Worm (Caenorhabditis elegans): ENCODE measurements around the gene pigt-1.
A peak's percentile ranks its signal among the peaks of the same experiment; 100 is the strongest.

pigt-1 gene

ce11 chrV:10953471-10954155 is 5.0 kb downstream of the pigt-1 start (continued):
- no peak for TF ChIP-seq mxl-1 (tag; optimal IDR thresholded peaks at IDR 0.05)
- TF ChIP-seq lin-35 (GFP tag; optimal IDR thresholded peaks at IDR 0.05), result peak in 1 of 3 experiments; percentile 65
- TF ChIP-seq xnd-1 (tag; optimal IDR thresholded peaks at IDR 0.05), result no peak
- TF ChIP-seq bed-2 (GFP tag; IDR thresholded peaks at IDR 0.05), result no peak
- no peak for TF ChIP-seq K12H6.12 (tag; optimal IDR thresholded peaks at IDR 0.05)
- no peak for TF ChIP-seq chd-7 (tag; optimal IDR thresholded peaks at IDR 0.05)
- TF ChIP-seq lag-1 (GFP tag; IDR thresholded peaks at IDR 0.05), result no peak
- no peak for TF ChIP-seq unc-130 (GFP tag; optimal IDR thresholded peaks at IDR 0.05)
- peak; percentile 55 for TF ChIP-seq lin-40 (tag; optimal IDR thresholded peaks at IDR 0.05)
- no peak for TF ChIP-seq F23B12.7 (tag; optimal IDR thresholded peaks at IDR 0.05; ENCODE audit: insufficient read depth)
- no peak for TF ChIP-seq tbx-9 (tag; optimal IDR thresholded peaks at IDR 0.05; ENCODE audit: borderline replicate concordance)
- TF ChIP-seq lin-26 (GFP tag; IDR thresholded peaks at IDR 0.05), result no peak; the same call in 1 of the 2 replicates
- no peak for TF ChIP-seq tlf-1 (GFP tag; optimal IDR thresholded peaks at IDR 0.05)
- TF ChIP-seq ztf-18 (tag; optimal IDR thresholded peaks at IDR 0.05), result no peak
- TF ChIP-seq rcor-1 (GFP tag; IDR thresholded peaks at IDR 0.05), result no peak
- no peak for TF ChIP-seq F39B2.1 (GFP tag; IDR thresholded peaks at IDR 0.05)
- no peak for TF ChIP-seq F33H1.4 (GFP tag; IDR thresholded peaks at IDR 0.05)
- TF ChIP-seq him-1 (tag; optimal IDR thresholded peaks at IDR 0.05), result no peak
- TF ChIP-seq cebp-2 (GFP tag; IDR thresholded peaks at IDR 0.05), result no peak
- TF ChIP-seq Y53F4B.3 (GFP tag; IDR thresholded peaks at IDR 0.05), result no peak
- TF ChIP-seq tbp1 (GFP tag; optimal IDR thresholded peaks at IDR 0.05), result no peak
- peak; percentile 45; the same call in 1 of the 2 replicates for TF ChIP-seq dox-1 (GFP tag; IDR thresholded peaks at IDR 0.05)
- no peak for TF ChIP-seq madf-10 (tag; optimal IDR thresholded peaks at IDR 0.05)
- TF ChIP-seq ztf-6 (GFP tag; IDR thresholded peaks at IDR 0.05), result no peak
- no peak for TF ChIP-seq hmg-20 (GFP tag; IDR thresholded peaks at IDR 0.05)
- TF ChIP-seq ekl-4 (GFP tag; IDR thresholded peaks at IDR 0.05), result peak; percentile 70
- TF ChIP-seq atf-7 (tag; optimal IDR thresholded peaks at IDR 0.05), result no peak
- no peak for TF ChIP-seq T26A5.8 (tag; optimal IDR thresholded peaks at IDR 0.05)
- peak; percentile 76 for TF ChIP-seq somi-1 (GFP tag; optimal IDR thresholded peaks at IDR 0.05)
- TF ChIP-seq C06A6.2 (GFP tag; conservative IDR thresholded peaks at IDR 0.05), result no peak; the same call in none of the 2 replicates
- TF ChIP-seq egl-18 (GFP tag; IDR thresholded peaks at IDR 0.05), result no peak
- no peak for TF ChIP-seq pbrm-1 (GFP tag; IDR thresholded peaks at IDR 0.05)
- TF ChIP-seq F57A8.1 (GFP tag; optimal IDR thresholded peaks at IDR 0.05), result no peak
- no peak for TF ChIP-seq F55B11.4 (tag; optimal IDR thresholded peaks at IDR 0.05; ENCODE audit: borderline replicate concordance, insufficient read depth)
- no peak for TF ChIP-seq lsl-1 (GFP tag; optimal IDR thresholded peaks at IDR 0.05)
- peak; percentile 79 for TF ChIP-seq ama-1 (optimal IDR thresholded peaks at IDR 0.05)
- TF ChIP-seq ama-1 (GFP tag; optimal IDR thresholded peaks at IDR 0.05), result peak in 1 of 2 experiments; percentile 33
- no peak for TF ChIP-seq zim-3 (tag; optimal IDR thresholded peaks at IDR 0.05)
- peak in 1 of 2 experiments; percentile 7 for TF ChIP-seq let-607 (tag; optimal IDR thresholded peaks at IDR 0.05)
- no peak for TF ChIP-seq aptf-2 (GFP tag; conservative IDR thresholded peaks at IDR 0.05)
- TF ChIP-seq hlh-12 (tag; optimal IDR thresholded peaks at IDR 0.05), result no peak
- TF ChIP-seq F52B5.7 (tag; optimal IDR thresholded peaks at IDR 0.05), result peak; percentile 21
- TF ChIP-seq ceh-91 (GFP tag; IDR thresholded peaks at IDR 0.05), result no peak
- TF ChIP-seq sea-2 (GFP tag; IDR thresholded peaks at IDR 0.05), result no peak
- TF ChIP-seq Y79H2A.3 (GFP tag; conservative IDR thresholded peaks at IDR 0.05), result no peak
- TF ChIP-seq madf-3 (GFP tag; IDR thresholded peaks at IDR 0.05), result peak; percentile 56; the same call in 1 of the 2 replicates
- TF ChIP-seq bed-1 (GFP tag; IDR thresholded peaks at IDR 0.05), result 0 out of 2 replicates have a peak, but pooled peaks have one; percentile 18
- no peak for TF ChIP-seq dpl-1 (GFP tag; optimal IDR thresholded peaks at IDR 0.05)
- TF ChIP-seq F22D6.2 (tag; optimal IDR thresholded peaks at IDR 0.05), result no peak
